Fruit fly (Drosophila melanogaster) whole organism, embryonic: Measurements from ENCODE around the gene CG15333.

ENCODE experiments used
- Aef1 ChIP-seq: fragments of 200-800 bp; sonication (Bioruptor generic); IDR thresholded peaks from 3 replicates; pipeline ENCODE4 v1.3.6; 2022; ENCODE audit warnings: missing biosample characterization, missing genetic modification characterization
- Atf-2 ChIP-seq: fragments of 200-800 bp; sonication (Bioruptor generic); optimal IDR thresholded peaks from 2 replicates; lab custom pipeline; 2016; ENCODE audit warnings: missing biosample characterization, missing genetic modification characterization
- CG11560 ChIP-seq: fragments of 200-800 bp; sonication (Bioruptor generic); IDR thresholded peaks from 3 replicates; pipeline ENCODE4 v1.3.6; 2022; ENCODE audit warnings: missing biosample characterization, missing genetic modification characterization
- CG11696 ChIP-seq: fragments of 200-800 bp; sonication (Bioruptor generic); IDR thresholded peaks from 2 replicates; pipeline ENCODE4 v1.3.6; 2022; ENCODE audit warnings: missing biosample characterization, missing genetic modification characterization
- CG12155 ChIP-seq: fragments of 200-800 bp; sonication (Bioruptor generic); optimal IDR thresholded peaks from 3 replicates; lab custom pipeline; 2016; ENCODE audit warnings: missing biosample characterization, missing genetic modification characterization
- CG12299 ChIP-seq: fragments of 200-800 bp; sonication (Bioruptor generic); optimal IDR thresholded peaks from 2 replicates; lab custom pipeline; 2018; ENCODE audit warnings: missing biosample characterization, mild to moderate bottlenecking, missing genetic modification characterization
- CG12391 ChIP-seq: fragments of 200-800 bp; sonication (Bioruptor generic); optimal IDR thresholded peaks from 3 replicates; lab custom pipeline; 2018; ENCODE audit warnings: missing biosample characterization, mild to moderate bottlenecking, missing genetic modification characterization, moderate library complexity
- CG13287 ChIP-seq: fragments of 200-800 bp; sonication (Bioruptor generic); IDR thresholded peaks from 2 replicates; pipeline ENCODE4 v1.3.6; 2022; ENCODE audit warnings: missing biosample characterization, missing genetic modification characterization; ENCODE audit not compliant: partially characterized antibody
- CG13296 ChIP-seq: fragments of 200-800 bp; sonication (Bioruptor generic); optimal IDR thresholded peaks from 3 replicates; lab custom pipeline; 2018; ENCODE audit warnings: missing biosample characterization, mild to moderate bottlenecking, missing genetic modification characterization
- CG13424 ChIP-seq: fragments of 200-800 bp; sonication (Bioruptor generic); optimal IDR thresholded peaks from 2 replicates; lab custom pipeline; 2019; ENCODE audit warnings: missing biosample characterization, mild to moderate bottlenecking, missing genetic modification characterization, moderate library complexity
- CG14965 ChIP-seq: fragments of 200-800 bp; sonication (Bioruptor generic); optimal IDR thresholded peaks from 2 replicates; lab custom pipeline; 2016; ENCODE audit warnings: missing biosample characterization, missing genetic modification characterization, borderline replicate concordance
- CG16813 ChIP-seq: fragments of 200-800 bp; sonication (Bioruptor generic); IDR thresholded peaks from 3 replicates; pipeline ENCODE4 v1.3.6; 2022; ENCODE audit warnings: missing biosample characterization, missing genetic modification characterization; ENCODE audit not compliant: partially characterized antibody
- CG17359 ChIP-seq: fragments of 200-800 bp; sonication (Bioruptor generic); optimal IDR thresholded peaks from 3 replicates; lab custom pipeline; 2018; ENCODE audit warnings: missing biosample characterization, mild to moderate bottlenecking, missing genetic modification characterization, moderate library complexity
- CG17912 ChIP-seq: fragments of 200-800 bp; sonication (Bioruptor generic); optimal IDR thresholded peaks from 2 replicates; lab custom pipeline; 2018; ENCODE audit warnings: missing biosample characterization, mild to moderate bottlenecking, missing genetic modification characterization
- CG18011 ChIP-seq: fragments of 200-800 bp; sonication (Bioruptor generic); optimal IDR thresholded peaks from 2 replicates; lab custom pipeline; 2017; ENCODE audit warnings: missing biosample characterization, missing genetic modification characterization, mild to moderate bottlenecking, moderate library complexity, missing genotype
- CG2712 ChIP-seq: fragments of 200-800 bp; optimal IDR thresholded peaks from 3 replicates; lab custom pipeline; 2019; ENCODE audit warnings: missing biosample characterization, mild to moderate bottlenecking, missing genetic modification characterization, moderate library complexity
- CG31388 ChIP-seq: fragments of 200-800 bp; sonication (Bioruptor generic); optimal IDR thresholded peaks from 2 replicates; lab custom pipeline; 2016; ENCODE audit warnings: missing biosample characterization, missing genetic modification characterization
- CG6654 ChIP-seq: fragments of 200-800 bp; sonication (Bioruptor generic); optimal IDR thresholded peaks from 2 replicates; lab custom pipeline; 2017; ENCODE audit warnings: missing biosample characterization, mild to moderate bottlenecking, missing genetic modification characterization
- CG6689 ChIP-seq: fragments of 200-800 bp; sonication (Bioruptor generic); IDR thresholded peaks from 2 replicates; pipeline ENCODE4 v1.3.6; 2022; ENCODE audit warnings: missing biosample characterization, missing genetic modification characterization
- CG7556 ChIP-seq: fragments of 200-800 bp; sonication (Bioruptor generic); optimal IDR thresholded peaks from 2 replicates; lab custom pipeline; 2017; ENCODE audit warnings: missing biosample characterization, mild to moderate bottlenecking, missing genetic modification characterization
- CG8924 ChIP-seq: fragments of 200-800 bp; optimal IDR thresholded peaks from 3 replicates; lab custom pipeline; 2019; ENCODE audit warnings: missing biosample characterization, mild to moderate bottlenecking, missing genetic modification characterization, moderate library complexity
- CG9817 ChIP-seq: fragments of 200-800 bp; sonication (Bioruptor generic); optimal IDR thresholded peaks from 2 replicates; lab custom pipeline; 2018; ENCODE audit warnings: missing biosample characterization, mild to moderate bottlenecking, missing genetic modification characterization, moderate library complexity
- Camta ChIP-seq: fragments of 200-800 bp; sonication (Bioruptor generic); optimal IDR thresholded peaks from 2 replicates; lab custom pipeline; 2016; ENCODE audit warnings: missing biosample characterization, missing genetic modification characterization
- CkIIα-i1 ChIP-seq: fragments of 200-800 bp; sonication (Bioruptor generic); IDR thresholded peaks from 2 replicates; pipeline ENCODE4 v1.3.6; 2022; ENCODE audit warnings: missing biosample characterization, missing genetic modification characterization
- CoRest ChIP-seq: fragments of 200-800 bp; sonication (Bioruptor generic); optimal IDR thresholded peaks from 3 replicates; lab custom pipeline; 2018; ENCODE audit warnings: missing biosample characterization, mild to moderate bottlenecking, missing genetic modification characterization, moderate library complexity
- D ChIP-seq, 2 experiments: fragments of 200-800 bp in 1 of 2; fragments of >200 bp in 1 of 2; sonication (Bioruptor generic) in 1 of 2; optimal IDR thresholded peaks; 2 replicates in 1 of 2; 3 replicates in 1 of 2; lab custom pipeline; 2017; ENCODE audit warnings: mild to moderate bottlenecking in 1 of 2, missing biosample characterization in 1 of 2, missing genetic modification characterization in 1 of 2, missing genetic modification reagents in 1 of 2
- D19A ChIP-seq: fragments of 200-800 bp; optimal IDR thresholded peaks from 3 replicates; lab custom pipeline; 2019; ENCODE audit warnings: missing biosample characterization, mild to moderate bottlenecking, missing genetic modification characterization, moderate library complexity
- Doc3 ChIP-seq: fragments of 200-800 bp; sonication (Bioruptor generic); IDR thresholded peaks from 3 replicates; pipeline ENCODE4 v1.3.6; 2022; ENCODE audit warnings: missing biosample characterization, missing genetic modification characterization; ENCODE audit not compliant: partially characterized antibody
- E2f2 ChIP-seq: fragments of 200-800 bp; sonication (Bioruptor generic); IDR thresholded peaks from 2 replicates; pipeline ENCODE4 v1.3.6; 2022; ENCODE audit warnings: missing biosample characterization, missing genetic modification characterization
- H2.0 ChIP-seq: fragments of 200-800 bp; sonication (Bioruptor generic); IDR thresholded peaks from 2 replicates; pipeline ENCODE4 v1.3.6; 2022; ENCODE audit warnings: missing biosample characterization, missing genetic modification characterization
- MESR4 ChIP-seq: fragments of 200-800 bp; sonication (Bioruptor generic); optimal IDR thresholded peaks from 2 replicates; lab custom pipeline; 2018; ENCODE audit warnings: missing biosample characterization, mild to moderate bottlenecking, missing genetic modification characterization, moderate library complexity
- NC2β ChIP-seq: fragments of 200-800 bp; sonication (Bioruptor generic); optimal IDR thresholded peaks from 2 replicates; lab custom pipeline; 2016; ENCODE audit warnings: missing biosample characterization, missing genetic modification characterization
- NFAT ChIP-seq: fragments of 200-800 bp; sonication (Bioruptor generic); IDR thresholded peaks from 2 replicates; pipeline ENCODE4 v1.3.6; 2022; ENCODE audit warnings: missing biosample characterization, missing genetic modification characterization
- Nf-YA ChIP-seq: fragments of 200-800 bp; sonication (Bioruptor generic); IDR thresholded peaks from 2 replicates; pipeline ENCODE4 v1.3.6; 2022; ENCODE audit warnings: missing biosample characterization, missing genetic modification characterization
- Six4 ChIP-seq: fragments of 200-800 bp; sonication (Bioruptor generic); optimal IDR thresholded peaks from 2 replicates; lab custom pipeline; 2016; ENCODE audit warnings: missing biosample characterization, missing genetic modification characterization
- Ssrp ChIP-seq: fragments of 200-800 bp; sonication (Bioruptor generic); optimal IDR thresholded peaks from 2 replicates; lab custom pipeline; 2018; ENCODE audit warnings: missing biosample characterization, mild to moderate bottlenecking, missing genetic modification characterization, moderate library complexity
- Tbp ChIP-seq: fragments of >200 bp; optimal IDR thresholded peaks from 2 replicates; lab custom pipeline; 2018; ENCODE audit warnings: missing biosample characterization, missing genetic modification characterization
- YL-1 ChIP-seq: fragments of 200-800 bp; sonication (Bioruptor generic); optimal IDR thresholded peaks from 3 replicates; lab custom pipeline; 2017; ENCODE audit warnings: missing biosample characterization, mild to moderate bottlenecking, missing genetic modification characterization
- exex ChIP-seq: fragments of 200-800 bp; sonication (Bioruptor generic); optimal IDR thresholded peaks from 4 replicates; lab custom pipeline; 2018; ENCODE audit warnings: missing biosample characterization, mild to moderate bottlenecking, missing genetic modification characterization, moderate library complexity
- gfzf ChIP-seq: fragments of 200-800 bp; sonication (Bioruptor generic); optimal IDR thresholded peaks from 2 replicates; lab custom pipeline; 2016; ENCODE audit warnings: missing biosample characterization, mild to moderate bottlenecking, missing genetic modification characterization, moderate library complexity
- h ChIP-seq: fragments of >200 bp; optimal IDR thresholded peaks from 2 replicates; lab custom pipeline; 2017
- inv ChIP-seq: fragments of 200-800 bp; sonication (Bioruptor generic); IDR thresholded peaks from 2 replicates; pipeline ENCODE4 v1.3.6; 2022; ENCODE audit warnings: missing biosample characterization, missing genetic modification characterization; ENCODE audit not compliant: partially characterized antibody
- klu ChIP-seq: fragments of 200-800 bp; sonication (Bioruptor generic); IDR thresholded peaks from 2 replicates; pipeline ENCODE4 v1.3.6; 2022; ENCODE audit warnings: missing biosample characterization, missing genetic modification characterization
- ranshi ChIP-seq: fragments of 200-800 bp; sonication (Bioruptor generic); IDR thresholded peaks from 2 replicates; pipeline ENCODE4 v1.3.6; 2022; ENCODE audit warnings: missing biosample characterization, missing genetic modification characterization
- row ChIP-seq: fragments of 200-800 bp; sonication (Bioruptor generic); IDR thresholded peaks from 3 replicates; pipeline ENCODE4 v1.3.6; 2022; ENCODE audit warnings: missing biosample characterization, missing genetic modification characterization
- run ChIP-seq: fragments of 200-800 bp; sonication (Bioruptor generic); optimal IDR thresholded peaks from 3 replicates; lab custom pipeline; 2018; ENCODE audit warnings: missing biosample characterization, mild to moderate bottlenecking, missing genetic modification characterization
- salm ChIP-seq: fragments of 200-800 bp; sonication (Bioruptor generic); optimal IDR thresholded peaks from 2 replicates; lab custom pipeline; 2018; ENCODE audit warnings: missing biosample characterization, mild to moderate bottlenecking, missing genetic modification characterization
- sens ChIP-seq: fragments of 200-800 bp; sonication (Bioruptor generic); peaks from one replicate; lab custom pipeline; 2016; ENCODE audit warnings: missing biosample characterization, missing genetic modification characterization
- slbo ChIP-seq: fragments of 200-800 bp; sonication (Bioruptor generic); IDR thresholded peaks from 2 replicates; pipeline ENCODE4 v1.3.6; 2022; ENCODE audit warnings: missing biosample characterization, missing genetic modification characterization
- slp2 ChIP-seq: fragments of 200-800 bp; sonication (Bioruptor generic); optimal IDR thresholded peaks from 2 replicates; lab custom pipeline; 2016; ENCODE audit warnings: missing biosample characterization, missing genetic modification characterization

CG15333 gene

DNA sequence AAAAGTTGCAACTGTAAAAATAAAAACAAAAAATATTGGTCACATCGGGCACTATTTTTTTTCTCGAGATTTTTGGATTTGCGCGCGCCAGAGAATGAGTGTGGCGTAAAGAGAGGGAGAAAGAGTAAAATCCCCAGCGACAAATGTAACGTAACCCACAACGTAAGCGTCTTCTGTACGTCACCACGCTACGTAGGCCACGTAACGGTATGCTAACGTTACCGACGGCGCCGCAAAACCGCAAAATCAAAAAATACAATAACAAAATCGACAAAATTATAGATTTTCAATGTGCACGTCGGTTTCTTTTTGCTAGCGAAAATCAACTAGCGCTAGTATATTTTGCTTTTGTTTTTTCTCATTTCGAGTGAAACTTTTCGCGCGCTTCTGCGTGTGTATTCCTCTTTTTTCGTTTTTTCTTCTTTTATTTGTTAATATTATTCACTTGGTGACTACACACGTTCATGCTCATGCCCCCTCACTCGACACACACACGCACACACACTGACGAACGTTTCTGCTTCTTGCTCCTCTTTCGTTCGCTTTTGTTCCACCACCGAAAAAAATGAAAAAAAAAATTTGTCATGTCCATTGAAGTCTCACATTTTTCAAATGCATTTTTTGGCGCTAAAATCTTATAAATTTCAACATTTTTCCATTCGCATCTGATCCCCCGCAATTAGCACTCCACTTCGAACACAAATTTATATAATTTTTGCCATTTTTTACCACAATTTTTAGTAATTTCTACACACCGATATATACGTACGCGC is 39.2 kb upstream of the CG15333 start:
- TF ChIP-seq CG12391, result no peak
- TF ChIP-seq slbo (GFP tag; lab: Robert Waterston, UW), result no peak
- peak; percentile 46 for TF ChIP-seq E2f2 (GFP tag; lab: Robert Waterston, UW)
- no peak for TF ChIP-seq CG6689 (GFP tag; lab: Robert Waterston, UW)
- TF ChIP-seq CG7556 (GFP tag; lab: Kevin White, UChicago), result no peak
- TF ChIP-seq ranshi (GFP tag; lab: Robert Waterston, UW), result no peak
- peak; percentile 22 for TF ChIP-seq CG17359 (tag; lab: Kevin White, UChicago)
- TF ChIP-seq H2.0 (GFP tag; lab: Robert Waterston, UW), result no peak
- TF ChIP-seq Aef1, result no peak
- TF ChIP-seq CG13424 (tag; lab: Kevin White, UChicago), result peak; percentile 7
- TF ChIP-seq salm (tag; lab: Kevin White, UChicago), result no peak
- TF ChIP-seq MESR4, result peak; percentile 11
- no peak for TF ChIP-seq Nf-YA (GFP tag; lab: Robert Waterston, UW)
- TF ChIP-seq CG18011 (GFP tag; lab: Kevin White, UChicago), result no peak
- TF ChIP-seq CkIIα-i1 (GFP tag; lab: Robert Waterston, UW), result no peak
- TF ChIP-seq CG13296 (GFP tag; lab: Kevin White, UChicago), result no peak
- peak; percentile 56 for TF ChIP-seq CG8924 (tag; lab: Kevin White, UChicago)
- no peak for TF ChIP-seq CG16813 (GFP tag; lab: Robert Waterston, UW)
- TF ChIP-seq gfzf (GFP tag; lab: Kevin White, UChicago), result no peak
- TF ChIP-seq Tbp (GFP tag; lab: Kevin White, UChicago), result no peak
- TF ChIP-seq YL-1 (GFP tag; lab: Kevin White, UChicago), result peak; percentile 42
- TF ChIP-seq CoRest (tag; lab: Kevin White, UChicago), result peak; percentile 11
- no peak for TF ChIP-seq run (tag; lab: Kevin White, UChicago)
- TF ChIP-seq CG2712 (tag; lab: Kevin White, UChicago), result no peak
- no peak for TF ChIP-seq Camta (GFP tag; lab: Kevin White, UChicago)
- no peak for TF ChIP-seq CG11696
- peak; percentile 42 for TF ChIP-seq sens
- TF ChIP-seq CG17912 (GFP tag; lab: Kevin White, UChicago), result no peak
- no peak for TF ChIP-seq Doc3
- no peak for TF ChIP-seq CG13287 (GFP tag; lab: Robert Waterston, UW)
- no peak for TF ChIP-seq klu (GFP tag; lab: Robert Waterston, UW)
- TF ChIP-seq row (GFP tag; lab: Robert Waterston, UW), result no peak
- no peak for TF ChIP-seq slp2 (GFP tag; lab: Kevin White, UChicago)
- peak; percentile 8 for TF ChIP-seq CG12299 (tag; lab: Kevin White, UChicago)
- TF ChIP-seq NFAT (GFP tag; lab: Robert Waterston, UW), result no peak
- TF ChIP-seq Atf-2 (GFP tag; lab: Kevin White, UChicago), result no peak
- TF ChIP-seq NC2β, result no peak
- no peak for TF ChIP-seq CG31388 (GFP tag; lab: Kevin White, UChicago)
- no peak for TF ChIP-seq h
- no peak for TF ChIP-seq inv (GFP tag; lab: Robert Waterston, UW)
- TF ChIP-seq Ssrp (tag; lab: Kevin White, UChicago), result no peak
- TF ChIP-seq D (optimal IDR thresholded peaks at IDR 0.05; lab: Kevin White, UChicago), result no peak
- peak; percentile 3 for TF ChIP-seq D (GFP tag; optimal IDR thresholded peaks at IDR 0.05; lab: Kevin White, UChicago)
- no peak for TF ChIP-seq exex (tag; lab: Kevin White, UChicago)
- no peak for TF ChIP-seq Six4 (GFP tag; lab: Kevin White, UChicago)
- TF ChIP-seq D19A (tag; lab: Kevin White, UChicago), result peak; percentile 31
- no peak for TF ChIP-seq CG9817 (tag; lab: Kevin White, UChicago)
- no peak for TF ChIP-seq CG12155 (GFP tag; lab: Kevin White, UChicago)
- no peak for TF ChIP-seq CG6654 (GFP tag; lab: Kevin White, UChicago)
- no peak for TF ChIP-seq CG14965 (GFP tag; lab: Kevin White, UChicago)
- no peak for TF ChIP-seq CG11560 (tag; lab: Robert Waterston, UW)
